Worm (Caenorhabditis elegans) whole organism, L4 larva: ENCODE results near the gene fbxa-189.

ENCODE experiments used
- D1046.2 ChIP-seq: fragments of 200-800 bp; sonication (Bioruptor generic); IDR thresholded peaks from 2 replicates; pipeline ENCODE4 v1.3.6; 2022; ENCODE audit warnings: missing genetic modification characterization, missing compliant biosample characterization
- R02D3.7 ChIP-seq: fragments of 150-350 bp; sonication (generic microtip); optimal IDR thresholded peaks from 3 replicates; lab custom pipeline; 2014; ENCODE audit warnings: missing biosample characterization, missing genetic modification characterization
- T20F7.1 ChIP-seq: fragments of 200-800 bp; sonication (Bioruptor generic); optimal IDR thresholded peaks from 2 replicates; lab custom pipeline; 2018; ENCODE audit warnings: mild to moderate bottlenecking, missing genetic modification characterization, missing compliant biosample characterization
- T26A8.4 ChIP-seq: fragments of 200-800 bp; sonication (Bioruptor generic); IDR thresholded peaks from 2 replicates; pipeline ENCODE4 v1.3.6; 2022; ENCODE audit warnings: missing genetic modification characterization, missing compliant biosample characterization
- ama-1 ChIP-seq: fragments of 150-350 bp; optimal IDR thresholded peaks from 2 replicates; lab custom pipeline; 2014; ENCODE audit warnings: inconsistent platforms, mixed read lengths
- dve-1 ChIP-seq: sonication (generic microtip); optimal IDR thresholded peaks from 2 replicates; lab custom pipeline; 2017; ENCODE audit warnings: antibody characterized with exemption, mild to moderate bottlenecking, missing genetic modification characterization, missing compliant biosample characterization; ENCODE audit not compliant: insufficient read depth
- egl-27 ChIP-seq: sonication (generic microtip); optimal IDR thresholded peaks from 3 replicates; lab custom pipeline; 2017; ENCODE audit warnings: missing biosample characterization, missing genetic modification reagents, missing genetic modification characterization
- fkh-10 ChIP-seq: fragments of 150-350 bp; optimal IDR thresholded peaks from 2 replicates; lab custom pipeline; 2014; ENCODE audit warnings: missing biosample characterization, missing genetic modification reagents, missing genetic modification characterization
- lin-13 ChIP-seq: fragments of 150-350 bp; optimal IDR thresholded peaks from 2 replicates; lab custom pipeline; 2014; ENCODE audit warnings: missing biosample characterization, missing genetic modification reagents, missing genetic modification characterization
- lir-3 ChIP-seq: sonication (generic microtip); optimal IDR thresholded peaks from 2 replicates; lab custom pipeline; 2016; ENCODE audit warnings: mild to moderate bottlenecking, missing genetic modification characterization, missing compliant biosample characterization
- sdz-12 ChIP-seq: fragments of 200-800 bp; sonication (Bioruptor generic); optimal IDR thresholded peaks from 2 replicates; lab custom pipeline; 2018; ENCODE audit warnings: mild to moderate bottlenecking, missing genetic modification characterization, missing compliant biosample characterization

- no peak for TF ChIP-seq lir-3 (tag; lab: Kevin White, UChicago)
- no peak for TF ChIP-seq D1046.2 (GFP tag; lab: Robert Waterston, UW)
- no peak for TF ChIP-seq fkh-10 (GFP tag; lab: Kevin White, UChicago)
- TF ChIP-seq dve-1 (tag; lab: Kevin White, UChicago), result peak; percentile 46
- TF ChIP-seq sdz-12, result no peak
- no peak for TF ChIP-seq T20F7.1
- no peak for TF ChIP-seq egl-27
- TF ChIP-seq ama-1 (lab: Kevin White, UChicago), result no peak
- TF ChIP-seq T26A8.4 (GFP tag; lab: Robert Waterston, UW), result no peak
- no peak for TF ChIP-seq lin-13 (GFP tag; lab: Kevin White, UChicago)
- no peak for TF ChIP-seq R02D3.7 (tag; lab: Kevin White, UChicago)
Observed at ce11 chrV:17376639-17377038, 31.6 kb downstream of the fbxa-189 start, which contains the start of gene Y20C6A.1.
